Worm (Caenorhabditis elegans) whole organism, L1 larva: ENCODE data around the gene T10G3.1.

Experiments used
- C04F5.9 ChIP-seq: sonication (generic microtip); optimal IDR thresholded peaks from 2 replicates; lab custom pipeline; 2016; ENCODE audit warnings: missing genetic modification characterization, missing compliant biosample characterization
- C34B4.2 ChIP-seq: sonication (generic microtip); optimal IDR thresholded peaks from 2 replicates; lab custom pipeline; 2017; ENCODE audit warnings: mild to moderate bottlenecking, missing genetic modification characterization, missing compliant biosample characterization
- Y116A8C.19 ChIP-seq: sonication (generic microtip); optimal IDR thresholded peaks from 2 replicates; lab custom pipeline; 2016; ENCODE audit warnings: missing compliant biosample characterization, missing genetic modification characterization, borderline replicate concordance
- aha-1 ChIP-seq: fragments of 150-350 bp; optimal IDR thresholded peaks from 2 replicates; lab custom pipeline; 2014; ENCODE audit warnings: missing biosample characterization, missing genetic modification characterization
- aly-2 ChIP-seq: fragments of 150-350 bp; optimal IDR thresholded peaks from 2 replicates; lab custom pipeline; 2014; ENCODE audit warnings: missing biosample characterization, missing genetic modification characterization
- ama-1 ChIP-seq: fragments of 150-350 bp; optimal IDR thresholded peaks from 2 replicates; lab custom pipeline; 2014
- blmp-1 ChIP-seq: fragments of 150-350 bp; optimal IDR thresholded peaks from 2 replicates; lab custom pipeline; 2014; ENCODE audit warnings: missing biosample characterization, missing genetic modification characterization
- ceh-8 ChIP-seq: fragments of 200-800 bp; sonication (Bioruptor generic); optimal IDR thresholded peaks from 2 replicates; lab custom pipeline; 2018; ENCODE audit warnings: mild to moderate bottlenecking, missing genetic modification characterization, moderate library complexity, missing compliant biosample characterization
- ceh-82 ChIP-seq, 3 experiments: fragments of 150-350 bp in 1 of 3; sonication (generic microtip) in 2 of 3; optimal IDR thresholded peaks; 2 replicates each; lab custom pipeline; 2014 to 2017; ENCODE audit warnings: missing biosample characterization in 3 of 3, missing genetic modification characterization in 3 of 3
- ceh-90 ChIP-seq: sonication (generic microtip); optimal IDR thresholded peaks from 2 replicates; lab custom pipeline; 2016; ENCODE audit warnings: missing genetic modification characterization, missing compliant biosample characterization
- dpl-1 ChIP-seq, 3 experiments: fragments of 150-350 bp in 2 of 3; sonication (generic microtip) in 1 of 3; optimal IDR thresholded peaks; 2 replicates each; lab custom pipeline; 2014 to 2017; ENCODE audit warnings: missing biosample characterization in 3 of 3, missing genetic modification characterization in 3 of 3, missing genetic modification reagents in 3 of 3
- egl-13 ChIP-seq: sonication (generic microtip); optimal IDR thresholded peaks from 2 replicates; lab custom pipeline; 2016; ENCODE audit warnings: missing genotype, missing genetic modification reagents, missing genetic modification characterization, missing compliant biosample characterization
- egl-27 ChIP-seq, 2 experiments: fragments of 150-350 bp in 1 of 2; sonication (generic microtip); optimal IDR thresholded peaks; 3 replicates each; lab custom pipeline; 2017 to 2018; ENCODE audit warnings: missing biosample characterization in 2 of 2, missing genetic modification characterization in 2 of 2, missing genetic modification reagents in 2 of 2
- elt-2 ChIP-seq: sonication (generic microtip); optimal IDR thresholded peaks from 2 replicates; lab custom pipeline; 2016; ENCODE audit warnings: missing genetic modification characterization, mild to moderate bottlenecking, inconsistent platforms, missing compliant biosample characterization, missing genetic modification reagents
- elt-3 ChIP-seq, 6 experiments: fragments of 150-350 bp in 1 of 6; sonication (generic microtip); optimal IDR thresholded peaks; 2 replicates each; lab custom pipeline; 2017 to 2018; ENCODE audit warnings: missing biosample characterization in 6 of 6, missing genetic modification characterization in 6 of 6, inconsistent platforms in 1 of 6
- fkh-10 ChIP-seq: sonication (generic microtip); optimal IDR thresholded peaks from 2 replicates; lab custom pipeline; 2017; ENCODE audit warnings: missing biosample characterization, missing genetic modification reagents, missing genetic modification characterization
- fkh-4 ChIP-seq: sonication (generic microtip); optimal IDR thresholded peaks from 2 replicates; lab custom pipeline; 2016; ENCODE audit warnings: missing compliant biosample characterization, missing genetic modification characterization, borderline replicate concordance
- fkh-8 ChIP-seq: sonication (generic microtip); optimal IDR thresholded peaks from 2 replicates; lab custom pipeline; 2016; ENCODE audit warnings: mild to moderate bottlenecking, missing genetic modification characterization, missing compliant biosample characterization
- fos-1 ChIP-seq: fragments of 150-350 bp; optimal IDR thresholded peaks from 2 replicates; lab custom pipeline; 2014; ENCODE audit warnings: missing biosample characterization, missing genetic modification characterization
- hlh-17 ChIP-seq: fragments of 200-800 bp; sonication (Bioruptor generic); optimal IDR thresholded peaks from 2 replicates; lab custom pipeline; 2018; ENCODE audit warnings: missing genetic modification characterization, mild to moderate bottlenecking, missing compliant biosample characterization, moderate library complexity, borderline replicate concordance
- hpl-2 ChIP-seq: fragments of 150-350 bp; optimal IDR thresholded peaks from 2 replicates; lab custom pipeline; 2014; ENCODE audit warnings: missing biosample characterization, missing genetic modification reagents, missing genetic modification characterization
- isw-1 ChIP-seq: fragments of 200-800 bp; sonication (Bioruptor generic); IDR thresholded peaks from 2 replicates; pipeline ENCODE4 v1.3.6; 2022; ENCODE audit warnings: missing genetic modification characterization, missing compliant biosample characterization
- jun-1 ChIP-seq: fragments of 150-350 bp; optimal IDR thresholded peaks from 2 replicates; lab custom pipeline; 2014; ENCODE audit warnings: missing biosample characterization, missing genetic modification reagents, missing genetic modification characterization
- lin-13 ChIP-seq: fragments of 150-350 bp; optimal IDR thresholded peaks from 2 replicates; lab custom pipeline; 2014; ENCODE audit warnings: missing biosample characterization, missing genetic modification reagents, missing genetic modification characterization
- lin-14 ChIP-seq: fragments of 200-800 bp; sonication (Bioruptor generic); optimal IDR thresholded peaks from 2 replicates; lab custom pipeline; 2018; ENCODE audit warnings: mild to moderate bottlenecking, missing genetic modification characterization, moderate library complexity, missing compliant biosample characterization
- lin-35 ChIP-seq, 2 experiments: fragments of 150-350 bp; optimal IDR thresholded peaks; 2 replicates each; lab custom pipeline; 2014; ENCODE audit warnings: missing biosample characterization in 2 of 2, missing genetic modification characterization in 2 of 2, missing genetic modification reagents in 2 of 2
- lsy-2 ChIP-seq, 2 experiments: fragments of 150-350 bp; optimal IDR thresholded peaks; 2 replicates each; lab custom pipeline; 2014; ENCODE audit warnings: missing biosample characterization in 2 of 2, missing genetic modification characterization in 2 of 2
- mab-9 ChIP-seq: fragments of 200-800 bp; sonication (Bioruptor generic); IDR thresholded peaks from 2 replicates; pipeline ENCODE4 v1.3.6; 2022; ENCODE audit warnings: missing genetic modification reagents, missing genetic modification characterization, missing compliant biosample characterization
- mef-2 ChIP-seq: fragments of 150-350 bp; optimal IDR thresholded peaks from 2 replicates; lab custom pipeline; 2014; ENCODE audit warnings: missing biosample characterization, missing genetic modification characterization
- mep-1 ChIP-seq: fragments of 150-350 bp; optimal IDR thresholded peaks from 2 replicates; lab custom pipeline; 2014; ENCODE audit warnings: missing biosample characterization, missing genetic modification characterization
- nhr-11 ChIP-seq: fragments of 150-350 bp; optimal IDR thresholded peaks from 2 replicates; lab custom pipeline; 2014; ENCODE audit warnings: missing biosample characterization, missing genetic modification characterization
- nhr-19 ChIP-seq: fragments of 200-800 bp; sonication (Bioruptor generic); conservative IDR thresholded peaks from 2 replicates; pipeline ENCODE4 v1.3.6; 2022; ENCODE audit warnings: missing genetic modification characterization, missing compliant biosample characterization
- nhr-237 ChIP-seq: fragments of 150-350 bp; optimal IDR thresholded peaks from 2 replicates; lab custom pipeline; 2014; ENCODE audit warnings: missing biosample characterization, missing genetic modification characterization
- nhr-71 ChIP-seq: sonication (generic microtip); optimal IDR thresholded peaks from 2 replicates; lab custom pipeline; 2016; ENCODE audit warnings: mild to moderate bottlenecking, missing genetic modification characterization, moderate library complexity, missing compliant biosample characterization
- nhr-85 ChIP-seq: sonication (generic microtip); peaks from one replicate; lab custom pipeline; 2016; ENCODE audit warnings: missing genetic modification characterization, inconsistent platforms, missing compliant biosample characterization
- pag-3 ChIP-seq: sonication (generic microtip); optimal IDR thresholded peaks from 2 replicates; lab custom pipeline; 2017; ENCODE audit warnings: missing genetic modification characterization, mild to moderate bottlenecking, missing compliant biosample characterization, antibody characterized with exemption, borderline replicate concordance; ENCODE audit not compliant: insufficient read depth
- pqm-1 ChIP-seq: sonication (generic microtip); optimal IDR thresholded peaks from 3 replicates; lab custom pipeline; 2017; ENCODE audit warnings: missing biosample characterization, missing genetic modification characterization
- rnt-1 ChIP-seq: sonication (generic microtip); optimal IDR thresholded peaks from 2 replicates; lab custom pipeline; 2016; ENCODE audit warnings: mild to moderate bottlenecking, missing genetic modification characterization, moderate library complexity, missing compliant biosample characterization
- skn-1 ChIP-seq: fragments of 150-350 bp; optimal IDR thresholded peaks from 2 replicates; lab custom pipeline; 2014; ENCODE audit warnings: missing biosample characterization, missing genetic modification characterization
- snu-23 ChIP-seq: sonication (generic microtip); optimal IDR thresholded peaks from 2 replicates; lab custom pipeline; 2016; ENCODE audit warnings: missing genetic modification characterization, missing compliant biosample characterization
- sox-4 ChIP-seq: sonication (generic microtip); optimal IDR thresholded peaks from 2 replicates; lab custom pipeline; 2016; ENCODE audit warnings: missing genetic modification characterization, missing compliant biosample characterization
- sptf-1 ChIP-seq: fragments of 150-350 bp; optimal IDR thresholded peaks from 2 replicates; lab custom pipeline; 2014; ENCODE audit warnings: missing biosample characterization, missing genetic modification characterization
- sup-37 ChIP-seq: fragments of 200-800 bp; sonication (Bioruptor generic); optimal IDR thresholded peaks from 2 replicates; lab custom pipeline; 2018; ENCODE audit warnings: mild to moderate bottlenecking, missing genetic modification characterization, missing compliant biosample characterization
- swsn-7 ChIP-seq: sonication (generic microtip); optimal IDR thresholded peaks from 2 replicates; lab custom pipeline; 2016; ENCODE audit warnings: missing genetic modification characterization, missing compliant biosample characterization
- tbx-2 ChIP-seq: sonication (generic microtip); optimal IDR thresholded peaks from 2 replicates; lab custom pipeline; 2016; ENCODE audit warnings: missing genetic modification characterization, missing compliant biosample characterization
- unc-86 ChIP-seq: sonication (generic microtip); optimal IDR thresholded peaks from 2 replicates; lab custom pipeline; 2016; ENCODE audit warnings: missing genetic modification characterization, missing compliant biosample characterization
- zag-1 ChIP-seq: fragments of 150-350 bp; optimal IDR thresholded peaks from 2 replicates; lab custom pipeline; 2014; ENCODE audit warnings: missing biosample characterization, missing genetic modification characterization
- zip-4 ChIP-seq: fragments of 200-800 bp; sonication (Bioruptor generic); optimal IDR thresholded peaks from 2 replicates; lab custom pipeline; 2018; ENCODE audit warnings: mild to moderate bottlenecking, missing genetic modification characterization, moderate library complexity, missing compliant biosample characterization
- ztf-11 ChIP-seq, 2 experiments: sonication (generic microtip); optimal IDR thresholded peaks; 2 replicates each; lab custom pipeline; 2016 to 2017; ENCODE audit warnings: missing genetic modification characterization in 2 of 2, missing biosample characterization in 1 of 2, missing compliant biosample characterization in 1 of 2
- ztf-4 ChIP-seq: fragments of 150-350 bp; optimal IDR thresholded peaks from 2 replicates; lab custom pipeline; 2014; ENCODE audit warnings: missing biosample characterization, missing genetic modification characterization

The T10G3.1 gene

DNA sequence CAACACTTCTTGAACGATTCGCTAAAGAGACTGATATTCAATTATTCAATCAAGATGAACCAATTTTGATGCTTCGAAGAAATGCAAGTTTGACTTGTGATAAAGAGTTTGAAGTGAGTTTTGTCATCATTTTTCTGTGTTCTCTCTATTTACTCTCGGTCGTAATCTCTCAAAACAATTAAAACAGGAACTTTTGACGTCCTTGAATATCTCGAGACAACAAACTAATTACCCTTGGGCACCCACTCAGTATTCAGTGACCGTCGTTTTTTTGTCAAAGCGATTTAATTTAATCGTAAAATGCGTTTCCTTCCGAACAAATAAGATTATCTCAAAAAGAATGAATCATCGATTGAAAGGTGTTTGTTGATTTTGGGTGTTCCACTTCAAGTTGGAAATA is 9.4 kb downstream of the T10G3.1 start:
- peak in 1 of 6 experiments; percentile 1 for TF ChIP-seq elt-3 (tag; optimal IDR thresholded peaks at IDR 0.05; lab: Kevin White, UChicago)
- TF ChIP-seq lsy-2 (tag; optimal IDR thresholded peaks at IDR 0.05; lab: Kevin White, UChicago) = peak in 1 of 2 experiments; percentile 8
- peak; percentile 1 for TF ChIP-seq rnt-1
- TF ChIP-seq mep-1 = no peak
- TF ChIP-seq nhr-85 (tag; lab: Kevin White, UChicago) = peak; percentile 67
- peak; percentile 4 for TF ChIP-seq snu-23 (GFP tag; lab: Kevin White, UChicago)
- peak; percentile 35 for TF ChIP-seq blmp-1 (tag; lab: Kevin White, UChicago)
- TF ChIP-seq skn-1 (tag; lab: Kevin White, UChicago) = peak; percentile 73
- TF ChIP-seq dpl-1 (GFP tag; optimal IDR thresholded peaks at IDR 0.05; lab: Kevin White, UChicago) = peak in 1 of 3 experiments; percentile 1
- peak; percentile 65 for TF ChIP-seq lin-14 (GFP tag; lab: Kevin White, UChicago)
- TF ChIP-seq nhr-71 = peak; percentile 20
- no peak for TF ChIP-seq Y116A8C.19 (tag; lab: Kevin White, UChicago)
- no peak for TF ChIP-seq tbx-2

DNA sequence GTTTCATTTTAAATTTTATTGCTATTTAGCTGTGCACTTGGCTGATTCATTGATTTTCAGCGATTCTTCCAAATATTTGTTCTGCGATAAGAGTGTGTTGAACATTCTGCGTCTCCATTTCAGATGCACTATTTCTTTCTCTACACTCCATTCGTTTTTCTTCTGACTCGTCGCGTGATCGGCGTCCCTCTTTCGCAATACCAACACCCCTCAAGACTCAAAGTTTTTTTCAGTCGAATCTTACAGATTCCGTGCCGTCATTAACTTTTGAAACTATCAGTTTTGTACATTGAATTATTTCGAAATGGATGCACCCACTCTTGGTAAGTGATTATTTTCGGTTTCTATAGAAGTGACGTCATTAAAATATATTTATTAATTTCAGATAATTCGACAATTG is 10.5 kb downstream of the T10G3.1 start, which contains the start of gene frm-10:
Gene frm-10 (plus strand): TSS at position 234 of the 400 bp plus-strand sequence.
- TF ChIP-seq lin-13 (GFP tag; lab: Kevin White, UChicago) (peak; percentile 43), mab-9 (GFP tag; lab: Robert Waterston, UW) (no peak), aha-1 (no peak), sox-4 (no peak), pag-3 (tag; lab: Kevin White, UChicago) (no peak), fkh-10 (GFP tag; lab: Kevin White, UChicago) (no peak), elt-3 (tag; optimal IDR thresholded peaks at IDR 0.05; lab: Kevin White, UChicago) (peak in 2 of 6 experiments; percentile 33 to 45), ceh-90 (no peak), zag-1 (tag; lab: Kevin White, UChicago) (no peak), elt-2 (tag; lab: Kevin White, UChicago) (peak; percentile 88), unc-86 (peak; percentile 26), C04F5.9 (tag; lab: Kevin White, UChicago) (no peak), lin-14 (GFP tag; lab: Kevin White, UChicago) (peak; percentile 88), blmp-1 (tag; lab: Kevin White, UChicago) (peak; percentile 18), egl-27 (tag; optimal IDR thresholded peaks at IDR 0.05; lab: Kevin White, UChicago) (no peak), ztf-4 (tag; lab: Kevin White, UChicago) (no peak), nhr-11 (tag; lab: Kevin White, UChicago) (no peak), nhr-237 (tag; lab: Kevin White, UChicago) (peak; percentile 24), ceh-82 (tag; optimal IDR thresholded peaks at IDR 0.05; lab: Kevin White, UChicago) (peak; percentile 47 to 63 (median 58)), ztf-11 (tag; optimal IDR thresholded peaks at IDR 0.05; lab: Kevin White, UChicago) (no peak), fos-1 (tag; lab: Kevin White, UChicago) (no peak), pqm-1 (tag; lab: Kevin White, UChicago) (peak; percentile 98), Y116A8C.19 (tag; lab: Kevin White, UChicago) (no peak), C34B4.2 (tag; lab: Kevin White, UChicago) (no peak), fkh-8 (tag; lab: Kevin White, UChicago) (peak; percentile 60), nhr-19 (GFP tag; lab: Robert Waterston, UW) (peak; percentile 39), swsn-7 (tag; lab: Kevin White, UChicago) (peak; percentile 62), ceh-8 (GFP tag; lab: Kevin White, UChicago) (no peak), egl-13 (tag; lab: Kevin White, UChicago) (no peak), fkh-4 (tag; lab: Kevin White, UChicago) (no peak), sup-37 (no peak), mef-2 (tag; lab: Kevin White, UChicago) (no peak), sptf-1 (tag; lab: Kevin White, UChicago) (no peak), isw-1 (GFP tag; lab: Robert Waterston, UW) (peak; percentile 23; the same call in 1 of the 2 replicates), jun-1 (tag; lab: Kevin White, UChicago) (peak; percentile 34), aly-2 (no peak), hpl-2 (GFP tag; lab: Kevin White, UChicago) (peak; percentile 56), hlh-17 (GFP tag; lab: Kevin White, UChicago) (no peak), mep-1 (peak; percentile 54), lin-35 (GFP tag; optimal IDR thresholded peaks at IDR 0.05; lab: Kevin White, UChicago) (peak; percentile 53 to 79), ama-1 (lab: Kevin White, UChicago) (no peak), zip-4 (GFP tag; lab: Kevin White, UChicago) (peak; percentile 96), snu-23 (GFP tag; lab: Kevin White, UChicago) (peak; percentile 75), lsy-2 (tag; optimal IDR thresholded peaks at IDR 0.05; lab: Kevin White, UChicago) (peak; percentile 52 to 67), rnt-1 (peak; percentile 72)
